Fruit fly (Drosophila melanogaster): ENCODE data around the gene CG13135.
A peak's percentile ranks its signal among the peaks of the same experiment; 100 is the strongest.

CG13135 gene

DNA sequence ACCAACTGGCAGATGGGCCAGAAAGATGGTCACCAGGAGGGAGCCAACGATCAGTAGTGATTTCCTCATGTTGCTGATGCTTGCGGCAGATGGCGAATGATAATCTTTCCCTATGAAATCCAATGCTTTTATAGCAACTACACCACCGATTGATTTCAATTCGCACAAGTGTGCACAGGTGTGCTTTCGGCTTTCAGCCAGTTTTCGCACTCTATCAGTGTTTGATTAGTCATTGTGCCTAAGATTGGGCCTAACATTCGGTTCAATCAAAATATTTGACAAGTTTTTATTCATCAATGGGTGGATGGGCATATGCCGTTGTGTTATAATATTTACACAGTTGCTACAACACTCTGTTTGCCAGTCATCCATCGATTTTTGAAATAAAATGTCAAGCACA lies at the start of gene CG13135:
TSS of gene CG13135 (minus strand) at position 101 of the 400 bp plus-strand sequence.
- no peak for TF ChIP-seq Bdp1 (GFP tag; optimal IDR thresholded peaks at IDR 0.05)

- TF ChIP-seq Hsf (GFP tag; optimal IDR thresholded peaks at IDR 0.05) (no peak), CG17912 (GFP tag; optimal IDR thresholded peaks at IDR 0.05) (no peak), Ptx1 (GFP tag; IDR thresholded peaks at IDR 0.05) (no peak), CG8290 (GFP tag; optimal IDR thresholded peaks at IDR 0.05) (peak; percentile 74), CG8290 (tag; optimal IDR thresholded peaks at IDR 0.05) (peak in 1 of 2 experiments; percentile 85), CG11695 (GFP tag; IDR thresholded peaks at IDR 0.05) (no peak), Pdp1 (GFP tag; optimal IDR thresholded peaks at IDR 0.05) (no peak), CG34224 (GFP tag; IDR thresholded peaks at IDR 0.05; ENCODE audit: partially characterized antibody) (no peak), Bdp1 (GFP tag; optimal IDR thresholded peaks at IDR 0.05) (no peak), gfzf (GFP tag; optimal IDR thresholded peaks at IDR 0.05) (no peak), CG17612 (GFP tag; IDR thresholded peaks at IDR 0.05) (peak; percentile 87), CG10321 (GFP tag; IDR thresholded peaks at IDR 0.05) (no peak)
Measured at dm6 chr2L:10154395-10154794, 31.8 kb upstream of the CG13135 start.

DNA sequence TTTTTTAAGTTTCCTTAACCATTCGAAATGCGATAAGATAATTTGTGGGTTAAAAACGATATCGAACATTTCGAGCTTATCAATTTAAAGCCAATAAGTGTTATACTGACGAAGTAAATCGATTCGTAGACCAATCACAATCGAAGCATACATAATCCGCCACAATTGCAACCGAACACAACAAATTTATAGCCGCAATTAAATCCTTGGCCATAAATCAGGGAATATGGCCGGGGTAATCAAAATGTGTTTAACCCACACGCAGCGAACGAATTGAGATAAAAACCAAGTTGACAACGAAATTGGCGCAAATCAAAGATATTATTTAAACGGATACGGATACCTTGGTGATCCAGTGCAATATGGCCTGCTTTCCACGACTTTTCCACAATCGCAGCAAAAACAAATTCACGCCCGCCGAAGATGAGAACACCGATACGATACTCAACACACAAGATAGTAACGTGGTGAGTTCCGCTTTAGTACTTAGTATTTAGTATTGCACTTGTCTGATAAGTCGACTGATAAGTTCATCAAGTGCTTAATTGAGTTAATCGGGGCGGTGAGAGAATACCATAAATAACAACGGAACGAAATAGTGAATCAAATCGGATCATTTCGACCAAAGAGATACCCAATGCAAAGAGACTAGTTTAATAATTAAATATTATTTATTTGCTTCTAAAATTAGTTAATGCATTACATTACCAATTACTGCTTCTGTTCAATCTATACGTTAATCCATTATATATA lies 24.3 kb upstream of the CG13135 start:
- TF ChIP-seq wek (GFP tag; optimal IDR thresholded peaks at IDR 0.05) (peak; percentile 34), CG15601 (tag; optimal IDR thresholded peaks at IDR 0.05) (no peak), Nf-YB (GFP tag; optimal IDR thresholded peaks at IDR 0.05) (peak; percentile 72), unpg (GFP tag; optimal IDR thresholded peaks at IDR 0.05) (peak; percentile 33), CG17359 (tag; optimal IDR thresholded peaks at IDR 0.05) (no peak), CG1603 (tag; optimal IDR thresholded peaks at IDR 0.05) (peak; percentile 6), pho (GFP tag; optimal IDR thresholded peaks at IDR 0.05) (no peak), HLH3B (GFP tag; IDR thresholded peaks at IDR 0.05) (no peak), Ptx1 (GFP tag; IDR thresholded peaks at IDR 0.05) (no peak), PHDP (tag; optimal IDR thresholded peaks at IDR 0.05) (peak; percentile 32), ac (GFP tag; optimal IDR thresholded peaks at IDR 0.05) (no peak), Hr51 (GFP tag; optimal IDR thresholded peaks at IDR 0.05) (peak in 1 of 2 experiments; percentile 50), CG17568 (GFP tag; optimal IDR thresholded peaks at IDR 0.05) (peak; percentile 23), fd102C (GFP tag; optimal IDR thresholded peaks at IDR 0.05) (no peak), bsh (GFP tag; optimal IDR thresholded peaks at IDR 0.05) (no peak), grn (GFP tag; optimal IDR thresholded peaks at IDR 0.05) (peak; percentile 41), CTCF (GFP tag; optimal IDR thresholded peaks at IDR 0.05) (peak; percentile 21), exex (tag; optimal IDR thresholded peaks at IDR 0.05) (peak; percentile 85), gce (GFP tag; IDR thresholded peaks at IDR 0.05) (no peak), sug (tag; optimal IDR thresholded peaks at IDR 0.05) (peak; percentile 66), CG13296 (GFP tag; optimal IDR thresholded peaks at IDR 0.05) (peak; percentile 22), CG34376 (GFP tag; optimal IDR thresholded peaks at IDR 0.05) (peak; percentile 66), CG18262 (tag; optimal IDR thresholded peaks at IDR 0.05) (no peak), CG12071 (GFP tag; optimal IDR thresholded peaks at IDR 0.05) (peak; percentile 51), Hey (tag; optimal IDR thresholded peaks at IDR 0.05) (peak; percentile 5), CG8290 (GFP tag; optimal IDR thresholded peaks at IDR 0.05) (no peak), CG8290 (tag; optimal IDR thresholded peaks at IDR 0.05) (peak in 1 of 2 experiments; percentile 31), Atf-2 (GFP tag; optimal IDR thresholded peaks at IDR 0.05) (no peak), mirr (GFP tag; optimal IDR thresholded peaks at IDR 0.05) (peak; percentile 60), CG12219 (GFP tag; optimal IDR thresholded peaks at IDR 0.05) (peak; percentile 12), chif (GFP tag; optimal IDR thresholded peaks at IDR 0.05) (no peak), salm (tag; optimal IDR thresholded peaks at IDR 0.05) (peak; percentile 18), CG15696 (tag; optimal IDR thresholded peaks at IDR 0.05) (no peak), sens-2 (GFP tag; IDR thresholded peaks at IDR 0.05) (peak; percentile 29; the same call in 1 of the 2 replicates), Nf-YC (tag; optimal IDR thresholded peaks at IDR 0.05) (peak; percentile 69), ssp (GFP tag; IDR thresholded peaks at IDR 0.05) (no peak)
